Fruit fly (Drosophila melanogaster): ENCODE data around the gene CG13310.

CG13310 gene

DNA sequence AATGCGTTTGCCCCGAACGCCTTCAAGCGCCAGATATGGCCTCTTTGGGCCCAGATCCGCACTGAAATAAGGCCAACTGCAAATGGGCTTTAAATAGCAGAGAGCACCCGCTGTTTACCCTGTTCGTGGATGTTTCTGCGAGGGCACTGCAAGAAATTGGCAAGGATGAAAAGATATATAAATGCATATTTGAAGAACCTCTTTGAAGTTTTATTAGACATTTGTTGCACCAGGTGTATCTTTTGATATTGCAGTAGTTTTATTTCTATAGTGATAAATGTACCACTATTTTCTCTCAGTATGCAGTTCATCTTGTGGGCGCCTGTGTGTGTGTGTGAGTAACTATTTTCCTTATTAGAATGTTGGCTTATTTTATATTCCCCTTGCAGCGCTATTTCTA is 13.2 kb upstream of the CG13310 start (continued):
- TF ChIP-seq Meics (GFP tag; optimal IDR thresholded peaks at IDR 0.05), result no peak
- TF ChIP-seq toy (GFP tag; IDR thresholded peaks at IDR 0.05), result no peak
- TF ChIP-seq CG7963 (GFP tag; IDR thresholded peaks at IDR 0.05; ENCODE audit: partially characterized antibody), result no peak
- TF ChIP-seq cad (GFP tag; optimal IDR thresholded peaks at IDR 0.05), result no peak
- TF ChIP-seq CG8290 (GFP tag; optimal IDR thresholded peaks at IDR 0.05), result no peak
- TF ChIP-seq CG8290 (tag; optimal IDR thresholded peaks at IDR 0.05), result no peak
- no peak for TF ChIP-seq hth (optimal IDR thresholded peaks at IDR 0.05)
- no peak for TF ChIP-seq lola (GFP tag; optimal IDR thresholded peaks at IDR 0.05)
- no peak for TF ChIP-seq NC2α (GFP tag; optimal IDR thresholded peaks at IDR 0.05)
- no peak for TF ChIP-seq luna (GFP tag; optimal IDR thresholded peaks at IDR 0.05)
- TF ChIP-seq GATAe (GFP tag; conservative IDR thresholded peaks at IDR 0.05), result no peak
- no peak for TF ChIP-seq CG18619 (GFP tag; optimal IDR thresholded peaks at IDR 0.05)
- TF ChIP-seq wor (GFP tag; IDR thresholded peaks at IDR 0.05), result peak; percentile 53; the same call in 1 of the 2 replicates
- TF ChIP-seq CG18262 (tag; optimal IDR thresholded peaks at IDR 0.05), result no peak
- no peak for TF ChIP-seq CG14965 (GFP tag; optimal IDR thresholded peaks at IDR 0.05; ENCODE audit: borderline replicate concordance)
- TF ChIP-seq CHES-1-like (GFP tag; optimal IDR thresholded peaks at IDR 0.05), result no peak
- 0 out of 3 replicates have a peak, but pooled peaks have one; percentile 31 for TF ChIP-seq so (GFP tag; IDR thresholded peaks at IDR 0.05)
- TF ChIP-seq Dll (GFP tag; IDR thresholded peaks at IDR 0.05; ENCODE audit: partially characterized antibody), result no peak
- TF ChIP-seq Awh (GFP tag; IDR thresholded peaks at IDR 0.05), result peak; percentile 62; the same call in 1 of the 2 replicates
- TF ChIP-seq Oli (tag; optimal IDR thresholded peaks at IDR 0.05), result no peak
- TF ChIP-seq sob (GFP tag; IDR thresholded peaks at IDR 0.05), result peak; percentile 58
- TF ChIP-seq Neu2 (GFP tag; optimal IDR thresholded peaks at IDR 0.05; ENCODE audit: borderline replicate concordance), result no peak
- peak; percentile 56 for TF ChIP-seq Rx (GFP tag; IDR thresholded peaks at IDR 0.05)
- no peak for TF ChIP-seq D (optimal IDR thresholded peaks at IDR 0.05)
- TF ChIP-seq D (GFP tag; optimal IDR thresholded peaks at IDR 0.05), result peak; percentile 12
- TF ChIP-seq fd96Cb (tag; optimal IDR thresholded peaks at IDR 0.05), result peak; percentile 10
- no peak for TF ChIP-seq CG30020 (tag; optimal IDR thresholded peaks at IDR 0.05)
- TF ChIP-seq vvl (GFP tag; IDR thresholded peaks at IDR 0.05), result peak; percentile 62; the same call in 1 of the 2 replicates
- no peak for TF ChIP-seq CG12769 (tag; optimal IDR thresholded peaks at IDR 0.05)
- 0 out of 3 replicates have a peak, but pooled peaks have one; percentile 31 for TF ChIP-seq C15 (GFP tag; IDR thresholded peaks at IDR 0.05)
- TF ChIP-seq twi (tag; optimal IDR thresholded peaks at IDR 0.05), result no peak
- no peak for TF ChIP-seq CG12071 (GFP tag; optimal IDR thresholded peaks at IDR 0.05)
- no peak for TF ChIP-seq Usf (GFP tag; optimal IDR thresholded peaks at IDR 0.05)
- no peak for TF ChIP-seq CG17912 (GFP tag; optimal IDR thresholded peaks at IDR 0.05)
- no peak for TF ChIP-seq tll (GFP tag; optimal IDR thresholded peaks at IDR 0.05)
- no peak for TF ChIP-seq tx (GFP tag; optimal IDR thresholded peaks at IDR 0.05)
- no peak for TF ChIP-seq Trl (optimal IDR thresholded peaks at IDR 0.05)
- TF ChIP-seq Trl (GFP tag; optimal IDR thresholded peaks at IDR 0.05), result no peak
- no peak for TF ChIP-seq MTF-1 (GFP tag; optimal IDR thresholded peaks at IDR 0.05; ENCODE audit: borderline replicate concordance)
- peak; percentile 56; the same call in 1 of the 2 replicates for TF ChIP-seq CG7372 (GFP tag; IDR thresholded peaks at IDR 0.05)
- no peak for TF ChIP-seq CG7556 (GFP tag; optimal IDR thresholded peaks at IDR 0.05)
- no peak for TF ChIP-seq CG7271 (tag; optimal IDR thresholded peaks at IDR 0.05)
- no peak for TF ChIP-seq Sry-δ (GFP tag; optimal IDR thresholded peaks at IDR 0.05)
- peak; percentile 46; the same call in 1 of the 2 replicates for TF ChIP-seq CG43689 (GFP tag; IDR thresholded peaks at IDR 0.05)
- TF ChIP-seq CG3838 (GFP tag; optimal IDR thresholded peaks at IDR 0.05), result no peak
- TF ChIP-seq CG15269 (tag; optimal IDR thresholded peaks at IDR 0.05), result peak; percentile 19
- TF ChIP-seq Fer2 (tag; optimal IDR thresholded peaks at IDR 0.05), result no peak
- peak; percentile 70 for TF ChIP-seq CG10366 (GFP tag; IDR thresholded peaks at IDR 0.05)
- no peak for TF ChIP-seq Asciz (GFP tag; optimal IDR thresholded peaks at IDR 0.05)
- no peak for TF ChIP-seq CG13287 (GFP tag; IDR thresholded peaks at IDR 0.05; ENCODE audit: partially characterized antibody)
- TF ChIP-seq ranshi (GFP tag; IDR thresholded peaks at IDR 0.05), result peak; percentile 66
- TF ChIP-seq tio (GFP tag; optimal IDR thresholded peaks at IDR 0.05), result no peak

All from whole organism, embryonic.